Worm (Caenorhabditis elegans) whole organism, mixed stage, embryonic: ENCODE results near the gene ztf-31.

ENCODE experiments used
- M03D4.4 ChIP-seq: sonication (generic microtip); optimal IDR thresholded peaks from 2 replicates; lab custom pipeline; 2017; ENCODE audit warnings: mild to moderate bottlenecking, missing genetic modification characterization, missing compliant biosample characterization
- bed-3 ChIP-seq: fragments of 200-800 bp; sonication (Bioruptor generic); optimal IDR thresholded peaks from 3 replicates; lab custom pipeline; 2018; ENCODE audit warnings: mild to moderate bottlenecking, missing genetic modification characterization, moderate library complexity, missing compliant biosample characterization
- blmp-1 ChIP-seq: fragments of 150-350 bp; optimal IDR thresholded peaks from 2 replicates; lab custom pipeline; 2014; ENCODE audit warnings: missing biosample characterization, missing genetic modification characterization
- ceh-39 ChIP-seq: fragments of 150-350 bp; optimal IDR thresholded peaks from 2 replicates; lab custom pipeline; 2014; ENCODE audit warnings: missing biosample characterization, missing genetic modification characterization
- ceh-43 ChIP-seq: fragments of 200-800 bp; sonication (Bioruptor generic); optimal IDR thresholded peaks from 2 replicates; lab custom pipeline; 2018; ENCODE audit warnings: mild to moderate bottlenecking, missing genetic modification characterization, moderate library complexity, missing compliant biosample characterization
- ceh-83 ChIP-seq: fragments of 200-800 bp; sonication (Bioruptor generic); optimal IDR thresholded peaks from 2 replicates; lab custom pipeline; 2018; ENCODE audit warnings: mild to moderate bottlenecking, missing genetic modification characterization, missing compliant biosample characterization
- ces-1 ChIP-seq: fragments of 150-350 bp; optimal IDR thresholded peaks from 2 replicates; lab custom pipeline; 2014; ENCODE audit warnings: missing biosample characterization, missing genetic modification reagents, missing genetic modification characterization
- drap-1 ChIP-seq: fragments of 200-800 bp; sonication (Bioruptor generic); optimal IDR thresholded peaks from 3 replicates; lab custom pipeline; 2018; ENCODE audit warnings: mild to moderate bottlenecking, missing genetic modification characterization, missing compliant biosample characterization
- elt-3 ChIP-seq: fragments of 150-350 bp; optimal IDR thresholded peaks from 2 replicates; lab custom pipeline; 2014; ENCODE audit warnings: missing biosample characterization, missing genetic modification characterization
- flh-1 ChIP-seq: fragments of 200-800 bp; sonication (Bioruptor generic); optimal IDR thresholded peaks from 2 replicates; lab custom pipeline; 2018; ENCODE audit warnings: mild to moderate bottlenecking, missing genetic modification characterization, moderate library complexity, missing compliant biosample characterization
- ham-2 ChIP-seq: fragments of 200-800 bp; sonication (Bioruptor generic); optimal IDR thresholded peaks from 2 replicates; lab custom pipeline; 2018; ENCODE audit warnings: mild to moderate bottlenecking, missing genetic modification characterization, missing compliant biosample characterization
- hlh-1 ChIP-seq: fragments of 150-350 bp; optimal IDR thresholded peaks from 2 replicates; lab custom pipeline; 2014; ENCODE audit warnings: missing biosample characterization, missing genetic modification reagents, missing genetic modification characterization
- lin-13 ChIP-seq: fragments of 150-350 bp; optimal IDR thresholded peaks from 2 replicates; lab custom pipeline; 2014; ENCODE audit warnings: missing biosample characterization, missing genetic modification characterization
- lin-32 ChIP-seq: fragments of 200-800 bp; sonication (Bioruptor generic); optimal IDR thresholded peaks from 2 replicates; lab custom pipeline; 2018; ENCODE audit warnings: mild to moderate bottlenecking, missing genetic modification characterization, missing compliant biosample characterization
- mep-1 ChIP-seq: fragments of 150-350 bp; optimal IDR thresholded peaks from 2 replicates; lab custom pipeline; 2017; ENCODE audit warnings: missing biosample characterization, missing genetic modification reagents, missing genetic modification characterization, inconsistent platforms
- mls-2 ChIP-seq: sonication (generic microtip); optimal IDR thresholded peaks from 2 replicates; lab custom pipeline; 2016; ENCODE audit warnings: mild to moderate bottlenecking, missing genetic modification characterization, moderate library complexity, missing compliant biosample characterization
- nhr-12 ChIP-seq: fragments of 150-350 bp; optimal IDR thresholded peaks from 2 replicates; lab custom pipeline; 2014; ENCODE audit warnings: missing biosample characterization, missing genetic modification characterization
- nhr-2 ChIP-seq: fragments of 150-350 bp; optimal IDR thresholded peaks from 2 replicates; lab custom pipeline; 2014; ENCODE audit warnings: missing biosample characterization, missing genetic modification characterization
- nhr-237 ChIP-seq: fragments of 150-350 bp; optimal IDR thresholded peaks from 2 replicates; lab custom pipeline; 2014; ENCODE audit warnings: missing biosample characterization, missing genetic modification characterization
- nhr-28 ChIP-seq: fragments of 150-350 bp; optimal IDR thresholded peaks from 2 replicates; lab custom pipeline; 2014; ENCODE audit warnings: missing biosample characterization, missing genetic modification characterization
- nhr-76 ChIP-seq: sonication (generic microtip); optimal IDR thresholded peaks from 2 replicates; lab custom pipeline; 2017; ENCODE audit warnings: missing biosample characterization, missing genetic modification characterization
- pha-4 ChIP-seq: fragments of 150-350 bp; optimal IDR thresholded peaks from 2 replicates; lab custom pipeline; 2018; ENCODE audit warnings: missing biosample characterization, missing genetic modification reagents, missing genetic modification characterization
- sem-2 ChIP-seq: fragments of 200-800 bp; sonication (Bioruptor generic); optimal IDR thresholded peaks from 2 replicates; lab custom pipeline; 2018; ENCODE audit warnings: mild to moderate bottlenecking, missing genetic modification characterization, missing compliant biosample characterization
- snpc-4 ChIP-seq: fragments of 150-350 bp; optimal IDR thresholded peaks from 2 replicates; lab custom pipeline; 2014; ENCODE audit warnings: missing biosample characterization, missing genetic modification characterization
- sptf-1 ChIP-seq: sonication (generic microtip); optimal IDR thresholded peaks from 2 replicates; lab custom pipeline; 2017; ENCODE audit warnings: mild to moderate bottlenecking, missing genetic modification characterization, moderate library complexity, missing compliant biosample characterization
- tbx-8 ChIP-seq: fragments of 200-800 bp; sonication (Bioruptor generic); optimal IDR thresholded peaks from 2 replicates; lab custom pipeline; 2018; ENCODE audit warnings: mild to moderate bottlenecking, missing genetic modification characterization, moderate library complexity, missing compliant biosample characterization
- unc-120 ChIP-seq: sonication (generic microtip); optimal IDR thresholded peaks from 2 replicates; lab custom pipeline; 2017; ENCODE audit warnings: missing genetic modification characterization, missing compliant biosample characterization; ENCODE audit not compliant: poor library complexity, severe bottlenecking
- unc-39 ChIP-seq: fragments of 150-350 bp; optimal IDR thresholded peaks from 2 replicates; lab custom pipeline; 2014; ENCODE audit warnings: missing biosample characterization, missing genetic modification characterization
- unc-62 ChIP-seq: fragments of 150-350 bp; optimal IDR thresholded peaks from 2 replicates; lab custom pipeline; 2014; ENCODE audit warnings: missing biosample characterization, missing genetic modification reagents, missing genetic modification characterization
- ztf-11 ChIP-seq: fragments of 150-350 bp; optimal IDR thresholded peaks from 2 replicates; lab custom pipeline; 2014; ENCODE audit warnings: missing biosample characterization, missing genetic modification characterization

The ztf-31 gene

DNA sequence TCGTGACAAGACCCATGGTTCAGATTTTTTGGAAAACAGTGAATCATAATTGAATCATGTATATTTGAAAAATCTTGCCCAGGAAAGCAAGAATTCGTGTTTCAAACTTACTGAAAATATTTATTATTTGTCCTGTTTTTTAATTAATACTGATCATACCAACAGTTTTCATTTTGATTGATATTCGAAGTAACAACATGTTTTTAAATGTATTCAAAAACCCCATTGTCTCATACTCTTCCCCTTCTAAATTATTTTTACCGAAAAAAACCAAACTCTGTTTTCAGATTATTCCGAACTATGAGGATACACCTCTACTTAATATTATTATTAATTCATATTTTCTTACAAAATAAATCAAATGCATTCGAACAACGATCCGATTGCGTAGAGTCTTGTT, 24.9 kb upstream of the ztf-31 start, which contains the start of gene R151.1:
Gene R151.1, plus strand, starts transcription at position 301 of the 400 bp plus-strand sequence.
- TF ChIP-seq nhr-28 (tag; lab: Kevin White, UChicago) (no peak), M03D4.4 (tag; lab: Kevin White, UChicago) (no peak), lin-13 (tag; lab: Kevin White, UChicago) (no peak), sptf-1 (tag; lab: Kevin White, UChicago) (no peak), unc-62 (no peak), blmp-1 (tag; lab: Kevin White, UChicago) (no peak), nhr-76 (tag; lab: Kevin White, UChicago) (no peak), bed-3 (GFP tag; lab: Kevin White, UChicago) (no peak), tbx-8 (GFP tag; lab: Kevin White, UChicago) (no peak), unc-39 (tag; lab: Kevin White, UChicago) (no peak), snpc-4 (no peak), pha-4 (no peak), ces-1 (GFP tag; lab: Kevin White, UChicago) (no peak), flh-1 (GFP tag; lab: Kevin White, UChicago) (no peak), ceh-43 (GFP tag; lab: Kevin White, UChicago) (no peak), mep-1 (no peak), mls-2 (no peak)

DNA sequence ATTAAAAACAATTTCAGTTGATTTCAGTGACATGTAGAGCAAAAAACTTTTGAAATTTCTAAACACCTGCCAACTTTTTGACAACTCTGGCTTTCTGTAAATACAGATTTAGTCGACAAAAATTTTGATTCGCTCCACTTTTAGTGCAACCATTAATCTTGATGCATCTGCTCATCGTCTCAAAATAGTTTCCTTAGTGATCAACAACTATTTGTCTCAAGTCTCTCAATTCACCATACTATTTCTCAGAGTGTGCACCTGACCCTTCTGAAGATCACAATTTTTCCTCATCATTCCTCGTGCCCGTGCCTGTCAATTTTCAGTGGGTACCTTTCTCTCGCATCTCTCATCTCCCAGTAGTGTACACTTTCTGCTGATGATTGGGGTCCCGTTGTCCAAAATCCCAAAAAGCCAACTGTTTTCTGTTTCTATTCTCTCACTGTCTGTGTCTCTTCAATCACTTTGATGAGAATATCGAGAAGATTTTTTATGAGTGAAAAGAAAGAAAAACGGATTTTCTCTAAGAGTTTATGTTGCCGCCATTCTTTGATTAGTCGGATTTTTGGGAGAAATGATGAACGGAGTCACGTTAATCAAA, 24.1 kb upstream of the ztf-31 start:
- TF ChIP-seq sptf-1 (tag; lab: Kevin White, UChicago) (no peak), unc-62 (peak; percentile 96), ceh-83 (GFP tag; lab: Kevin White, UChicago) (no peak), pha-4 (no peak), hlh-1 (peak; percentile 96), snpc-4 (no peak), nhr-237 (no peak), ham-2 (no peak), lin-32 (GFP tag; lab: Kevin White, UChicago) (no peak), unc-39 (tag; lab: Kevin White, UChicago) (no peak), unc-120 (peak; percentile 98)

DNA sequence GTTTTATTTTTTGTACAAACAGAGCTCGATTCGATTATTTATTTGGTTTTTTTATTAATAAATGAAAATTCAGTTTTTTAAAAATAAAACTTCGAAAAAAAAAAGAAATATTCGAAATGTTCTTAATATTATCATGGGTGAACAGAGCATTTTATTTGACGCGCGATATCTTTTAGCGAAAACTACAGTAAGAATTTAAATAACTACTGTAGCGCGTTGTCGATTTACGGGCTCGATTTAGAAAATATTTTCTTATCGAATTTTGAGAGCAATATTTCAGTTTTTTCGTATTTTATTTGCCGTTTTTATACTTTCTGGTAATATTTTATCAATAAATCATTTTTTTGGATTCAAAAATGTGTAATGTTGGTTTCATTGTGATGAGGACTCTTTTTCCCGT, 20.1 kb upstream of the ztf-31 start:
- TF ChIP-seq bed-3 (GFP tag; lab: Kevin White, UChicago), result no peak
- no peak for TF ChIP-seq ceh-43 (GFP tag; lab: Kevin White, UChicago)
- no peak for TF ChIP-seq ceh-83 (GFP tag; lab: Kevin White, UChicago)
- no peak for TF ChIP-seq ces-1 (GFP tag; lab: Kevin White, UChicago)
- no peak for TF ChIP-seq mls-2
- no peak for TF ChIP-seq snpc-4
- no peak for TF ChIP-seq hlh-1
- TF ChIP-seq nhr-12 (tag; lab: Kevin White, UChicago), result no peak
- no peak for TF ChIP-seq blmp-1 (tag; lab: Kevin White, UChicago)
- TF ChIP-seq ceh-39 (tag; lab: Kevin White, UChicago), result no peak
- no peak for TF ChIP-seq ham-2
- no peak for TF ChIP-seq elt-3 (tag; lab: Kevin White, UChicago)
- TF ChIP-seq tbx-8 (GFP tag; lab: Kevin White, UChicago), result no peak
- no peak for TF ChIP-seq nhr-2
- TF ChIP-seq nhr-237, result no peak

DNA sequence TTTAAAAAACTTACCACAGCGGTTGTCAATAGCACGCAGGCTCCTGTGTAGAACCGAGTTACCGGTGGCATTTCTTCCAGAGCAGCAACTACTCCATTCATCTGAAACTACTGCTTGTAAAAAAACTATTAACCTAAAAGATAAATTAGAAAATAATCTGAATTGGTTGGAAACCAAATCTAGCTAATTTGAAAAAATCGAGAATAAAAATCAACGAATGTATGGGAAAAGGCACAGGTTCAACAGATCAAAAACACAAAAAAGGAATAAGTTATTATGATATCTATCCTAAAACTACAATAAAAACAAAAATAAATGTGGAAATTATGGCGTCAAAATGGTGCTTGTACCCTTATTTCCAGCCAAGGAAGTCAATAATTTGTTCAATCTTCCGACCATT, 18.1 kb upstream of the ztf-31 start, which contains the start of gene der-2:
Gene der-2, minus strand, starts transcription at position 101 of the 400 bp plus-strand sequence.
- TF ChIP-seq M03D4.4 (tag; lab: Kevin White, UChicago) (no peak), unc-120 (no peak), blmp-1 (tag; lab: Kevin White, UChicago) (no peak), flh-1 (GFP tag; lab: Kevin White, UChicago) (no peak), ces-1 (GFP tag; lab: Kevin White, UChicago) (no peak), lin-13 (tag; lab: Kevin White, UChicago) (no peak), sem-2 (GFP tag; lab: Kevin White, UChicago) (no peak), mep-1 (no peak), drap-1 (GFP tag; lab: Kevin White, UChicago) (no peak), nhr-2 (no peak), unc-62 (no peak), snpc-4 (no peak), ztf-11 (tag; lab: Kevin White, UChicago) (no peak)

- TF ChIP-seq tbx-8 (GFP tag; lab: Kevin White, UChicago) (no peak), elt-3 (tag; lab: Kevin White, UChicago) (no peak), ham-2 (no peak)
Measured at ce11 chrIII:7226607-7227006, 14.6 kb upstream of the ztf-31 start, which contains the start of gene hsp-75. Gene hsp-75, minus strand, starts transcription at chrIII:7226707.
